Fruit fly (Drosophila melanogaster): ENCODE measurements around the gene Cow.
A peak's percentile ranks its signal among the peaks of the same experiment; 100 is the strongest.

The Cow gene

dm6 chr3R:23117683-23118470 is 5.3 kb upstream of the Cow start, which contains the start of the genes Rassf and CenB1A:
Gene Rassf (minus strand): TSS chr3R:23117931.
Gene CenB1A (plus strand): TSS chr3R:23118400.
- TF ChIP-seq cyc (GFP tag; optimal IDR thresholded peaks at IDR 0.05) (peak; percentile 58), Ets21C (GFP tag; optimal IDR thresholded peaks at IDR 0.05) (no peak), CG31627 (GFP tag; optimal IDR thresholded peaks at IDR 0.05) (peak; percentile 68), achi (GFP tag; optimal IDR thresholded peaks at IDR 0.05) (peak; percentile 28), net (GFP tag; optimal IDR thresholded peaks at IDR 0.05) (no peak), dac (GFP tag; optimal IDR thresholded peaks at IDR 0.05) (no peak), Hr38 (GFP tag; optimal IDR thresholded peaks at IDR 0.05) (no peak), CG11762 (GFP tag; optimal IDR thresholded peaks at IDR 0.05; ENCODE audit: insufficient read depth) (peak; percentile 7), OdsH (GFP tag; optimal IDR thresholded peaks at IDR 0.05) (no peak), Lpt (GFP tag; optimal IDR thresholded peaks at IDR 0.05) (no peak), Gug (GFP tag; IDR thresholded peaks at IDR 0.05) (no peak), CG11294 (GFP tag; IDR thresholded peaks at IDR 0.05) (no peak; the same call in 1 of the 2 replicates), CG6163 (GFP tag; IDR thresholded peaks at IDR 0.05) (peak; percentile 55; the same call in 2 of the 3 replicates), CG6854 (GFP tag; optimal IDR thresholded peaks at IDR 0.05) (peak; percentile 42), Sox14 (GFP tag; optimal IDR thresholded peaks at IDR 0.05) (peak; percentile 87), CG34406 (GFP tag; optimal IDR thresholded peaks at IDR 0.05) (peak; percentile 19), CG4318 (GFP tag; optimal IDR thresholded peaks at IDR 0.05) (no peak), salr (GFP tag; optimal IDR thresholded peaks at IDR 0.05) (peak in 1 of 2 experiments; percentile 24), CG6276 (GFP tag; optimal IDR thresholded peaks at IDR 0.05) (no peak), CG32006 (GFP tag; optimal IDR thresholded peaks at IDR 0.05) (peak; percentile 43), esn (GFP tag; optimal IDR thresholded peaks at IDR 0.05) (peak; percentile 42), Eip75B (GFP tag; optimal IDR thresholded peaks at IDR 0.05) (peak; percentile 35), Eip78C (GFP tag) (peak; percentile 66), CG10631 (GFP tag; optimal IDR thresholded peaks at IDR 0.05) (peak; percentile 44), CG8319 (GFP tag; optimal IDR thresholded peaks at IDR 0.05) (peak; percentile 20), fkh (GFP tag; optimal IDR thresholded peaks at IDR 0.05) (peak; percentile 39), Sox15 (GFP tag; optimal IDR thresholded peaks at IDR 0.05) (peak; percentile 33), CG8119 (GFP tag; IDR thresholded peaks at IDR 0.05) (no peak), fd59A (GFP tag; optimal IDR thresholded peaks at IDR 0.05) (no peak), CG1621 (tag; optimal IDR thresholded peaks at IDR 0.05) (no peak), spab (GFP tag; optimal IDR thresholded peaks at IDR 0.05) (no peak), Blimp-1 (GFP tag; optimal IDR thresholded peaks at IDR 0.05) (no peak), Hr4 (GFP tag; optimal IDR thresholded peaks at IDR 0.05) (no peak), fd85E (GFP tag; optimal IDR thresholded peaks at IDR 0.05) (no peak), vri (GFP tag; optimal IDR thresholded peaks at IDR 0.05) (peak; percentile 32), CG15336 (GFP tag; IDR thresholded peaks at IDR 0.05) (no peak; the same call in 1 of the 2 replicates), CG16779 (tag; optimal IDR thresholded peaks at IDR 0.05) (no peak), CG7368 (GFP tag; optimal IDR thresholded peaks at IDR 0.05) (peak; percentile 38), CG6808 (GFP tag; optimal IDR thresholded peaks at IDR 0.05) (peak; percentile 29), topi (GFP tag; optimal IDR thresholded peaks at IDR 0.05) (peak; percentile 51), pdm3 (GFP tag; optimal IDR thresholded peaks at IDR 0.05) (no peak), dsx (GFP tag; optimal IDR thresholded peaks at IDR 0.05; ENCODE audit: poor library complexity, severe bottlenecking) (no peak), CG9139 (GFP tag; optimal IDR thresholded peaks at IDR 0.05) (no peak), eg (GFP tag; IDR thresholded peaks at IDR 0.05) (0 out of 3 replicates have a peak, but pooled peaks have one; percentile 30), Sox102F (GFP tag; optimal IDR thresholded peaks at IDR 0.05) (peak; percentile 12), Eip93F (GFP tag; optimal IDR thresholded peaks at IDR 0.05) (no peak), lz (GFP tag; optimal IDR thresholded peaks at IDR 0.05) (peak; percentile 66), ss (GFP tag; optimal IDR thresholded peaks at IDR 0.05) (peak in 1 of 2 experiments; percentile 20), CG10669 (GFP tag; optimal IDR thresholded peaks at IDR 0.05) (no peak), CG11902 (GFP tag; optimal IDR thresholded peaks at IDR 0.05) (peak; percentile 45)

Measured in whole organism, prepupa.